Fruit fly (Drosophila melanogaster) whole organism, prepupa: Measurements from ENCODE around the gene Ptp10D.

Experiments
- Blimp-1 ChIP-seq: fragments of 200-800 bp; sonication (Bioruptor generic); optimal IDR thresholded peaks from 3 replicates; lab custom pipeline; 2017; ENCODE audit warnings: missing biosample characterization, missing genetic modification characterization, mild to moderate bottlenecking, moderate library complexity, missing genetic modification reagents
- CG10669 ChIP-seq: fragments of 200-800 bp; sonication (Bioruptor generic); optimal IDR thresholded peaks from 3 replicates; lab custom pipeline; 2018; ENCODE audit warnings: missing biosample characterization, mild to moderate bottlenecking, missing genetic modification characterization, moderate library complexity
- CG11294 ChIP-seq: fragments of 200-800 bp; sonication (Bioruptor generic); IDR thresholded peaks from 2 replicates; pipeline ENCODE4 v1.3.6; 2022; ENCODE audit warnings: missing biosample characterization, missing genetic modification characterization
- CG11902 ChIP-seq: fragments of 200-800 bp; sonication (Bioruptor generic); optimal IDR thresholded peaks from 3 replicates; lab custom pipeline; 2016; ENCODE audit warnings: missing biosample characterization, missing genetic modification characterization
- CG15336 ChIP-seq: fragments of 200-800 bp; sonication (Bioruptor generic); IDR thresholded peaks from 2 replicates; pipeline ENCODE4 v1.3.6; 2022; ENCODE audit warnings: missing biosample characterization, missing genetic modification characterization
- CG3032 ChIP-seq: fragments of 200-800 bp; optimal IDR thresholded peaks from 2 replicates; lab custom pipeline; 2019; ENCODE audit warnings: missing biosample characterization, mild to moderate bottlenecking, missing genetic modification characterization, moderate library complexity
- CG32006 ChIP-seq: fragments of 200-800 bp; sonication (Bioruptor generic); optimal IDR thresholded peaks from 3 replicates; lab custom pipeline; 2017; ENCODE audit warnings: missing biosample characterization, mild to moderate bottlenecking, missing genetic modification characterization
- CG3919 ChIP-seq: fragments of 200-800 bp; sonication (Bioruptor generic); optimal IDR thresholded peaks from 3 replicates; lab custom pipeline; 2016; ENCODE audit warnings: missing biosample characterization, missing genetic modification characterization
- CG6163 ChIP-seq: fragments of 200-800 bp; sonication (Bioruptor generic); IDR thresholded peaks from 3 replicates; pipeline ENCODE4 v1.3.6; 2022; ENCODE audit warnings: missing biosample characterization, missing genetic modification characterization
- CG6276 ChIP-seq: fragments of 200-800 bp; sonication (Bioruptor generic); optimal IDR thresholded peaks from 2 replicates; lab custom pipeline; 2017; ENCODE audit warnings: missing biosample characterization, mild to moderate bottlenecking, missing genetic modification characterization
- CG6792 ChIP-seq: fragments of 200-800 bp; sonication (Bioruptor generic); optimal IDR thresholded peaks from 3 replicates; lab custom pipeline; 2016; ENCODE audit warnings: missing biosample characterization, missing genetic modification characterization
- CG6808 ChIP-seq: fragments of 200-800 bp; sonication (Bioruptor generic); optimal IDR thresholded peaks from 3 replicates; lab custom pipeline; 2017; ENCODE audit warnings: missing biosample characterization, missing genetic modification characterization, mild to moderate bottlenecking, moderate library complexity, missing genetic modification reagents
- CG7368 ChIP-seq: fragments of 200-800 bp; sonication (Bioruptor generic); optimal IDR thresholded peaks from 3 replicates; lab custom pipeline; 2016; ENCODE audit warnings: missing biosample characterization, missing genetic modification characterization
- CG8119 ChIP-seq: fragments of 200-800 bp; sonication (Bioruptor generic); IDR thresholded peaks from 3 replicates; pipeline ENCODE4 v1.3.6; 2022; ENCODE audit warnings: missing biosample characterization, missing genetic modification characterization
- CG9139 ChIP-seq: fragments of 200-800 bp; sonication (Bioruptor generic); optimal IDR thresholded peaks from 3 replicates; lab custom pipeline; 2017; ENCODE audit warnings: missing biosample characterization, mild to moderate bottlenecking, missing genetic modification characterization
- Eip78C ChIP-seq: fragments of 200-800 bp; sonication (Bioruptor generic); peaks from one replicate; lab custom pipeline; 2016; ENCODE audit warnings: missing biosample characterization, missing genetic modification characterization
- Eip93F ChIP-seq: fragments of 200-800 bp; sonication (Bioruptor generic); optimal IDR thresholded peaks from 2 replicates; lab custom pipeline; 2016; ENCODE audit warnings: missing biosample characterization, mild to moderate bottlenecking, missing genetic modification characterization
- Ets21C ChIP-seq: fragments of 200-800 bp; sonication (Bioruptor generic); optimal IDR thresholded peaks from 3 replicates; lab custom pipeline; 2016; ENCODE audit warnings: missing biosample characterization, missing genetic modification characterization
- Ets96B ChIP-seq: fragments of 200-800 bp; optimal IDR thresholded peaks from 2 replicates; lab custom pipeline; 2019; ENCODE audit warnings: missing biosample characterization, mild to moderate bottlenecking, missing genetic modification characterization, moderate library complexity
- Gug ChIP-seq: fragments of 200-800 bp; sonication (Bioruptor generic); IDR thresholded peaks from 2 replicates; pipeline ENCODE4 v1.3.6; 2022; ENCODE audit warnings: missing biosample characterization, missing genetic modification characterization
- Hr38 ChIP-seq: sonication (Bioruptor generic); optimal IDR thresholded peaks from 2 replicates; lab custom pipeline; 2016; ENCODE audit warnings: missing biosample characterization, missing genetic modification characterization
- Hr39 ChIP-seq: fragments of 200-800 bp; sonication (Bioruptor generic); optimal IDR thresholded peaks from 2 replicates; lab custom pipeline; 2016; ENCODE audit warnings: missing biosample characterization, missing genetic modification characterization
- Hr4 ChIP-seq: fragments of 200-800 bp; sonication (Bioruptor generic); optimal IDR thresholded peaks from 3 replicates; lab custom pipeline; 2016; ENCODE audit warnings: missing biosample characterization, missing genetic modification characterization
- Lpt ChIP-seq: fragments of 200-800 bp; sonication (Bioruptor generic); optimal IDR thresholded peaks from 3 replicates; lab custom pipeline; 2016; ENCODE audit warnings: missing biosample characterization, missing genetic modification characterization
- Met ChIP-seq: fragments of 200-800 bp; sonication (Bioruptor generic); optimal IDR thresholded peaks from 3 replicates; lab custom pipeline; 2016; ENCODE audit warnings: missing biosample characterization, missing genetic modification characterization
- OdsH ChIP-seq: fragments of 200-800 bp; sonication (Bioruptor generic); optimal IDR thresholded peaks from 3 replicates; lab custom pipeline; 2016; ENCODE audit warnings: missing biosample characterization, missing genetic modification characterization
- Smox ChIP-seq: fragments of 200-800 bp; sonication (Bioruptor generic); optimal IDR thresholded peaks from 3 replicates; lab custom pipeline; 2016; ENCODE audit warnings: missing biosample characterization, missing genetic modification characterization
- Sox102F ChIP-seq: fragments of 200-800 bp; sonication (Bioruptor generic); optimal IDR thresholded peaks from 2 replicates; lab custom pipeline; 2016; ENCODE audit warnings: missing biosample characterization, mild to moderate bottlenecking, missing genetic modification characterization
- achi ChIP-seq: fragments of 200-800 bp; sonication (Bioruptor generic); optimal IDR thresholded peaks from 3 replicates; lab custom pipeline; 2016; ENCODE audit warnings: missing biosample characterization, missing genetic modification characterization
- cyc ChIP-seq: fragments of 200-800 bp; sonication (Bioruptor generic); optimal IDR thresholded peaks from 3 replicates; lab custom pipeline; 2016; ENCODE audit warnings: missing biosample characterization, missing genetic modification characterization
- dac ChIP-seq: fragments of 200-800 bp; sonication (Bioruptor generic); optimal IDR thresholded peaks from 2 replicates; lab custom pipeline; 2017; ENCODE audit warnings: missing biosample characterization, mild to moderate bottlenecking, missing genetic modification characterization
- dsx ChIP-seq: fragments of 200-800 bp; optimal IDR thresholded peaks from 3 replicates; lab custom pipeline; 2019; ENCODE audit warnings: missing biosample characterization, mild to moderate bottlenecking, missing genetic modification characterization, moderate library complexity; ENCODE audit not compliant: poor library complexity, severe bottlenecking
- eg ChIP-seq: fragments of 200-800 bp; sonication (Bioruptor generic); IDR thresholded peaks from 3 replicates; pipeline ENCODE4 v1.3.6; 2022; ENCODE audit warnings: missing biosample characterization, missing genetic modification characterization
- esn ChIP-seq: fragments of 200-800 bp; sonication (Bioruptor generic); optimal IDR thresholded peaks from 2 replicates; lab custom pipeline; 2016; ENCODE audit warnings: missing biosample characterization, mild to moderate bottlenecking, missing genetic modification characterization, moderate library complexity
- fd59A ChIP-seq: fragments of 200-800 bp; sonication (Bioruptor generic); optimal IDR thresholded peaks from 2 replicates; lab custom pipeline; 2017; ENCODE audit warnings: missing biosample characterization, mild to moderate bottlenecking, missing genetic modification characterization, missing genetic modification reagents
- fd85E ChIP-seq: fragments of 200-800 bp; sonication (Bioruptor generic); optimal IDR thresholded peaks from 3 replicates; lab custom pipeline; 2016; ENCODE audit warnings: missing biosample characterization, missing genetic modification characterization
- fkh ChIP-seq: fragments of 200-800 bp; sonication (Bioruptor generic); optimal IDR thresholded peaks from 3 replicates; lab custom pipeline; 2017; ENCODE audit warnings: missing biosample characterization, mild to moderate bottlenecking, missing genetic modification characterization, moderate library complexity
- lz ChIP-seq: fragments of 200-800 bp; sonication (Bioruptor generic); optimal IDR thresholded peaks from 3 replicates; lab custom pipeline; 2016; ENCODE audit warnings: missing biosample characterization, missing genetic modification characterization
- pdm3 ChIP-seq: fragments of 200-800 bp; sonication (Bioruptor generic); optimal IDR thresholded peaks from 3 replicates; lab custom pipeline; 2016; ENCODE audit warnings: missing biosample characterization, missing genetic modification characterization
- salr ChIP-seq, 2 experiments: fragments of 200-800 bp; sonication (Bioruptor generic); optimal IDR thresholded peaks; 3 replicates each; lab custom pipeline; 2016 to 2018; ENCODE audit warnings: missing biosample characterization in 2 of 2, missing genetic modification characterization in 2 of 2, mild to moderate bottlenecking in 1 of 2
- ss ChIP-seq, 2 experiments: fragments of 200-800 bp; sonication (Bioruptor generic); optimal IDR thresholded peaks; 2 replicates in 1 of 2; 3 replicates in 1 of 2; lab custom pipeline; 2017 to 2018; ENCODE audit warnings: mild to moderate bottlenecking in 2 of 2, missing biosample characterization in 2 of 2, missing genetic modification characterization in 2 of 2, moderate library complexity in 1 of 2
- svp ChIP-seq: fragments of 200-800 bp; sonication (Bioruptor generic); peaks from one replicate; lab custom pipeline; 2016; ENCODE audit warnings: missing biosample characterization, missing genetic modification characterization
- topi ChIP-seq: fragments of 200-800 bp; sonication (Bioruptor generic); optimal IDR thresholded peaks from 3 replicates; lab custom pipeline; 2016; ENCODE audit warnings: missing biosample characterization, missing genetic modification characterization

Gene Ptp10D

dm6 chrX:11620527-11620926 is 1.3 kb upstream of the Ptp10D start:
- TF ChIP-seq dac (GFP tag; lab: Kevin White, UChicago) (no peak), Hr4 (GFP tag; lab: Kevin White, UChicago) (no peak), Ets96B (tag; lab: Kevin White, UChicago) (no peak), CG10669 (GFP tag; lab: Kevin White, UChicago) (no peak), CG6808 (GFP tag; lab: Kevin White, UChicago) (no peak), eg (GFP tag; lab: Robert Waterston, UW) (no peak), CG32006 (GFP tag; lab: Kevin White, UChicago) (no peak), esn (GFP tag; lab: Kevin White, UChicago) (no peak), dsx (GFP tag; lab: Kevin White, UChicago) (no peak), ss (GFP tag; optimal IDR thresholded peaks at IDR 0.05; lab: Kevin White, UChicago) (no peak), CG6276 (no peak), Lpt (no peak), CG8119 (no peak), CG11294 (GFP tag; lab: Robert Waterston, UW) (no peak), fkh (GFP tag; lab: Kevin White, UChicago) (no peak), Met (GFP tag; lab: Kevin White, UChicago) (no peak), cyc (no peak), CG3919 (GFP tag; lab: Kevin White, UChicago) (no peak), Ets21C (no peak), fd59A (GFP tag; lab: Kevin White, UChicago) (no peak)

- TF ChIP-seq CG9139 (no peak), svp (GFP tag; lab: Kevin White, UChicago) (no peak), ss (GFP tag; optimal IDR thresholded peaks at IDR 0.05; lab: Kevin White, UChicago) (no peak), CG6808 (GFP tag; lab: Kevin White, UChicago) (no peak), CG32006 (GFP tag; lab: Kevin White, UChicago) (no peak), CG6276 (no peak), achi (GFP tag; lab: Kevin White, UChicago) (no peak), Ets96B (tag; lab: Kevin White, UChicago) (no peak), eg (GFP tag; lab: Robert Waterston, UW) (no peak), CG6792 (no peak)
These were observed 425 bp upstream of the Ptp10D start for dm6 chrX:11621315-11621865.

DNA sequence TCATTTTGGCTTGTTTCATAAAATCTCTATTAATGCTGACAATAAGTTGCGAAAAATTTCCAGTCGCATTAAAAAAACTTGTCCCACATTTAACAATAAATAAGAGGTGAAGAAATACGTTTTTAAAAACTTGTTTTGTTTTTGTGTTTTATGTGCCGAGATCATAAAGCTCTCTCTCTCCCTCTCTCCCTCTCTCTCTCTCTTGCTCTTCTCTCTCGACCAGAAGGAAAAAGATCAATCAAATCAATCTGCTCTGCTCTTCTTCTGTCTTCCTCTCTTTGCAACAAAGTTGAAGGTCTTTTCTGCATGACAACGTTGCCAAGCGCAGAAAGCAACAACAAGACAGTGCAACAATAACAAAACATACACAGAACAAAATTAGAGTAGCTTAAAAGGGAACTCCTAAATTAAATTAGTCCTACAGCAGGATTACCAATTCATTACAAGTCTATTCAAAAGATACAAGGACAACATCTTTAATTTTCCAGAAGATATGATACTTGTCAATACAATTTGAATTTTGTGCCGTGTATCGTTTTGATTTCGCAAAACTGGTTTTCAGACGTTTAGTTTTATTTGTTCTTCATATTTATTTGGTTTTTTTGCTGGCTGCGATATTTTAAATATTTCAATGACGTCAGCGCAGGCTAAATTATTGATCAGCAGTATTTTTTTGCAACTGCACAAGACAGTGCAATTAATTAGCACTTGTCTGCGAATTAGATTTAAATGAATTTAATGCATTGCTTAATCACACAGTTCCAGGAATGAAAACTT is 1.0 kb downstream of the Ptp10D start:
- TF ChIP-seq Gug (GFP tag; lab: Robert Waterston, UW) (peak; percentile 91), Eip78C (GFP tag; lab: Kevin White, UChicago) (peak; percentile 99), CG7368 (peak; percentile 97), cyc (peak; percentile 98), CG11294 (GFP tag; lab: Robert Waterston, UW) (peak; percentile 92), CG6276 (peak; percentile 93), CG15336 (GFP tag; lab: Robert Waterston, UW) (peak; percentile 96), topi (GFP tag; lab: Kevin White, UChicago) (peak; percentile 99), Hr38 (peak; percentile 34), CG3032 (tag; lab: Kevin White, UChicago) (peak; percentile 97), CG11902 (GFP tag; lab: Kevin White, UChicago) (peak; percentile 94), CG10669 (GFP tag; lab: Kevin White, UChicago) (peak; percentile 97), Eip93F (GFP tag; lab: Kevin White, UChicago) (peak; percentile 75), dsx (GFP tag; lab: Kevin White, UChicago) (peak; percentile 100), salr (GFP tag; optimal IDR thresholded peaks at IDR 0.05; lab: Kevin White, UChicago) (peak; percentile 94 to 95), fd85E (GFP tag; lab: Kevin White, UChicago) (peak; percentile 90), CG6808 (GFP tag; lab: Kevin White, UChicago) (peak; percentile 95), Hr39 (GFP tag; lab: Kevin White, UChicago) (peak; percentile 98), CG9139 (peak; percentile 96), Smox (GFP tag; lab: Kevin White, UChicago) (peak; percentile 98), CG8119 (peak; percentile 93), Sox102F (GFP tag; lab: Kevin White, UChicago) (peak; percentile 98), pdm3 (GFP tag; lab: Kevin White, UChicago) (peak; percentile 98), OdsH (GFP tag; lab: Kevin White, UChicago) (peak; percentile 96), CG6163 (GFP tag; lab: Robert Waterston, UW) (peak; percentile 96), esn (GFP tag; lab: Kevin White, UChicago) (peak; percentile 98), fkh (GFP tag; lab: Kevin White, UChicago) (no peak), Ets96B (tag; lab: Kevin White, UChicago) (peak; percentile 96), lz (peak; percentile 98), CG3919 (GFP tag; lab: Kevin White, UChicago) (peak; percentile 97), Blimp-1 (GFP tag; lab: Kevin White, UChicago) (peak; percentile 92), achi (GFP tag; lab: Kevin White, UChicago) (peak; percentile 95)
